Fruit fly (Drosophila melanogaster): Measurements from ENCODE around the gene CG3982.
A peak's percentile ranks its signal among the peaks of the same experiment; 100 is the strongest.

The CG3982 gene

dm6 chr3L:9455819-9456388, 38.7 kb upstream of the CG3982 start, which contains the start of the genes phol and CG3552 (continued):
- TF ChIP-seq z (GFP tag; IDR thresholded peaks at IDR 0.05) (no peak), ems (GFP tag; optimal IDR thresholded peaks at IDR 0.05) (no peak), btn (GFP tag; optimal IDR thresholded peaks at IDR 0.05) (no peak), CrebB (tag; optimal IDR thresholded peaks at IDR 0.05) (no peak), CG8290 (GFP tag; optimal IDR thresholded peaks at IDR 0.05) (no peak), CG8290 (tag; optimal IDR thresholded peaks at IDR 0.05) (no peak), Max (GFP tag; optimal IDR thresholded peaks at IDR 0.05) (no peak), MBD-R2 (GFP tag; IDR thresholded peaks at IDR 0.05) (peak; percentile 66), chm (GFP tag; IDR thresholded peaks at IDR 0.05) (no peak), org-1 (GFP tag; optimal IDR thresholded peaks at IDR 0.05) (no peak), CG8765 (GFP tag; IDR thresholded peaks at IDR 0.05) (no peak), CG9817 (tag; optimal IDR thresholded peaks at IDR 0.05) (no peak), CG15269 (tag; optimal IDR thresholded peaks at IDR 0.05) (no peak), CG31224 (GFP tag; IDR thresholded peaks at IDR 0.05) (no peak), ro (GFP tag; IDR thresholded peaks at IDR 0.05) (no peak), luna (GFP tag; optimal IDR thresholded peaks at IDR 0.05) (no peak), tll (GFP tag; optimal IDR thresholded peaks at IDR 0.05) (peak in 1 of 2 experiments; percentile 13), bsh (GFP tag; optimal IDR thresholded peaks at IDR 0.05) (no peak), ash1 (GFP tag; optimal IDR thresholded peaks at IDR 0.05) (no peak), Oaz (GFP tag; IDR thresholded peaks at IDR 0.05) (no peak), CG1832 (GFP tag; optimal IDR thresholded peaks at IDR 0.05) (no peak), slp2 (GFP tag; optimal IDR thresholded peaks at IDR 0.05) (no peak), Sin3A (optimal IDR thresholded peaks at IDR 0.05) (peak; percentile 84), inv (GFP tag; IDR thresholded peaks at IDR 0.05; ENCODE audit: partially characterized antibody) (peak; percentile 39), CG31441 (GFP tag; IDR thresholded peaks at IDR 0.05) (no peak), sd (tag; optimal IDR thresholded peaks at IDR 0.05) (peak; percentile 51), CG9727 (GFP tag; optimal IDR thresholded peaks at IDR 0.05) (peak; percentile 33), CG10959 (GFP tag; IDR thresholded peaks at IDR 0.05) (no peak), H15 (GFP tag; IDR thresholded peaks at IDR 0.05) (no peak), wek (GFP tag; optimal IDR thresholded peaks at IDR 0.05) (no peak), CG4360 (GFP tag; IDR thresholded peaks at IDR 0.05) (no peak), CG17802 (tag; optimal IDR thresholded peaks at IDR 0.05) (no peak), bowl (GFP tag; IDR thresholded peaks at IDR 0.05) (no peak), CG2129 (GFP tag; IDR thresholded peaks at IDR 0.05; ENCODE audit: partially characterized antibody) (no peak), CG11085 (GFP tag; IDR thresholded peaks at IDR 0.05) (no peak), CG18599 (GFP tag; optimal IDR thresholded peaks at IDR 0.05) (no peak), hbn (GFP tag; IDR thresholded peaks at IDR 0.05; ENCODE audit: partially characterized antibody) (no peak), Aef1 (GFP tag; IDR thresholded peaks at IDR 0.05) (no peak), cad (GFP tag; optimal IDR thresholded peaks at IDR 0.05) (no peak), gce (GFP tag; IDR thresholded peaks at IDR 0.05) (no peak), CG17359 (tag; optimal IDR thresholded peaks at IDR 0.05) (no peak), ranshi (GFP tag; IDR thresholded peaks at IDR 0.05) (no peak), az2 (GFP tag; optimal IDR thresholded peaks at IDR 0.05) (no peak), caup (GFP tag; optimal IDR thresholded peaks at IDR 0.05; ENCODE audit: severe bottlenecking) (no peak), B-H2 (GFP tag; optimal IDR thresholded peaks at IDR 0.05) (peak; percentile 28), E2f2 (GFP tag; IDR thresholded peaks at IDR 0.05) (peak; percentile 66), wdn (GFP tag; IDR thresholded peaks at IDR 0.05) (no peak), CG7786 (GFP tag; optimal IDR thresholded peaks at IDR 0.05) (no peak), CG42726 (GFP tag; IDR thresholded peaks at IDR 0.05; ENCODE audit: partially characterized antibody) (no peak), insv (GFP tag; optimal IDR thresholded peaks at IDR 0.05) (peak in 1 of 2 experiments; percentile 17), ato (GFP tag; IDR thresholded peaks at IDR 0.05; ENCODE audit: partially characterized antibody) (peak; percentile 16; the same call in 1 of the 2 replicates), Dbx (GFP tag; IDR thresholded peaks at IDR 0.05) (no peak)

All from whole organism, embryonic.